Worm (Caenorhabditis elegans) whole organism, early embryonic: ENCODE measurements around the gene str-196.

ENCODE experiments used
- F13C5.2 ChIP-seq: sonication (generic microtip); optimal IDR thresholded peaks from 2 replicates; lab custom pipeline; 2017; ENCODE audit warnings: mild to moderate bottlenecking, missing genetic modification characterization, inconsistent platforms, missing compliant biosample characterization
- ama-1 ChIP-seq: fragments of 150-350 bp; optimal IDR thresholded peaks from 2 replicates; lab custom pipeline; 2014
- ceh-13 ChIP-seq: fragments of 200-800 bp; sonication (Bioruptor generic); optimal IDR thresholded peaks from 2 replicates; lab custom pipeline; 2018; ENCODE audit warnings: mild to moderate bottlenecking, missing genetic modification characterization, missing compliant biosample characterization
- ceh-36 ChIP-seq: sonication (generic microtip); optimal IDR thresholded peaks from 2 replicates; lab custom pipeline; 2016; ENCODE audit warnings: missing genetic modification characterization, inconsistent platforms, missing compliant biosample characterization
- ets-7 ChIP-seq: sonication (generic microtip); optimal IDR thresholded peaks from 2 replicates; lab custom pipeline; 2016; ENCODE audit warnings: missing genotype, missing genetic modification characterization, missing compliant biosample characterization
- hmbx-1 ChIP-seq: sonication (generic microtip); optimal IDR thresholded peaks from 2 replicates; lab custom pipeline; 2016; ENCODE audit warnings: mild to moderate bottlenecking, missing genetic modification characterization, missing compliant biosample characterization
- hmg-4 ChIP-seq: fragments of 200-800 bp; sonication (Bioruptor generic); optimal IDR thresholded peaks from 2 replicates; lab custom pipeline; 2018; ENCODE audit warnings: mild to moderate bottlenecking, missing genetic modification characterization, missing compliant biosample characterization
- pes-1 ChIP-seq: fragments of 200-800 bp; sonication (Bioruptor generic); IDR thresholded peaks from 2 replicates; pipeline ENCODE4 v1.3.6; 2022; ENCODE audit warnings: missing genetic modification reagents, missing genetic modification characterization, missing compliant biosample characterization
- scrt-1 ChIP-seq: fragments of 200-800 bp; sonication (Bioruptor generic); IDR thresholded peaks from 2 replicates; pipeline ENCODE4 v1.3.6; 2022; ENCODE audit warnings: missing genetic modification characterization, missing compliant biosample characterization
- sea-1 ChIP-seq: fragments of 200-800 bp; sonication (Bioruptor generic); conservative IDR thresholded peaks from 2 replicates; pipeline ENCODE4 v1.3.6; 2022; ENCODE audit warnings: missing genetic modification characterization, missing compliant biosample characterization
- tbx-11 ChIP-seq: fragments of 200-800 bp; sonication (Bioruptor generic); IDR thresholded peaks from 2 replicates; pipeline ENCODE4 v1.3.6; 2022; ENCODE audit warnings: missing genetic modification characterization, missing compliant biosample characterization
- tbx-37 ChIP-seq: fragments of 200-800 bp; sonication (Bioruptor generic); conservative IDR thresholded peaks from 2 replicates; pipeline ENCODE4 v1.3.6; 2022; ENCODE audit warnings: missing genetic modification reagents, missing genetic modification characterization, missing compliant biosample characterization
- tra-4 ChIP-seq: sonication (generic microtip); optimal IDR thresholded peaks from 2 replicates; lab custom pipeline; 2017; ENCODE audit warnings: missing genetic modification characterization, missing compliant biosample characterization

- TF ChIP-seq ama-1 (lab: Kevin White, UChicago): no peak
- TF ChIP-seq hmg-4: no peak
- no peak for TF ChIP-seq ets-7
- no peak for TF ChIP-seq pes-1 (GFP tag; lab: Robert Waterston, UW)
- no peak for TF ChIP-seq tra-4 (tag; lab: Kevin White, UChicago)
- TF ChIP-seq scrt-1 (GFP tag; lab: Robert Waterston, UW): no peak
- TF ChIP-seq tbx-37 (GFP tag; lab: Robert Waterston, UW): no peak
- no peak for TF ChIP-seq hmbx-1 (tag; lab: Kevin White, UChicago)
- no peak for TF ChIP-seq F13C5.2 (tag; lab: Kevin White, UChicago)
- no peak for TF ChIP-seq ceh-13
- TF ChIP-seq sea-1 (GFP tag; lab: Robert Waterston, UW): no peak
- no peak for TF ChIP-seq ceh-36 (tag; lab: Kevin White, UChicago)
- no peak for TF ChIP-seq tbx-11
Observed at ce11 chrV:486684-487083, 4.8 kb upstream of the str-196 start, which contains the start of gene nhr-211.
